Fruit fly (Drosophila melanogaster) whole organism, pupa: ENCODE results near the gene gskt.

Source experiments
- CG10348 ChIP-seq: fragments of 200-800 bp; sonication (Bioruptor generic); IDR thresholded peaks from 2 replicates; pipeline ENCODE4 v1.3.6; 2022; ENCODE audit warnings: missing biosample characterization, missing genetic modification characterization
- CG12605 ChIP-seq: fragments of 200-800 bp; sonication (Bioruptor generic); IDR thresholded peaks from 2 replicates; pipeline ENCODE4 v1.3.6; 2022; ENCODE audit warnings: missing biosample characterization, missing genetic modification characterization
- CG13204 ChIP-seq: fragments of 200-800 bp; sonication (Bioruptor generic); optimal IDR thresholded peaks from 2 replicates; lab custom pipeline; 2018; ENCODE audit warnings: missing biosample characterization, mild to moderate bottlenecking, missing genetic modification characterization, moderate library complexity
- CG14655 ChIP-seq: fragments of 200-800 bp; sonication (Bioruptor generic); optimal IDR thresholded peaks from 3 replicates; lab custom pipeline; 2017; ENCODE audit warnings: mild to moderate bottlenecking, missing biosample characterization, missing genetic modification reagents, missing genetic modification characterization
- CG15710 ChIP-seq: fragments of 200-800 bp; sonication (Bioruptor generic); optimal IDR thresholded peaks from 2 replicates; lab custom pipeline; 2018; ENCODE audit warnings: missing biosample characterization, mild to moderate bottlenecking, missing genetic modification characterization, moderate library complexity
- CG17806 ChIP-seq: fragments of 200-800 bp; sonication (Bioruptor generic); optimal IDR thresholded peaks from 2 replicates; lab custom pipeline; 2018; ENCODE audit warnings: missing biosample characterization, mild to moderate bottlenecking, missing genetic modification characterization, moderate library complexity
- CG32121 ChIP-seq: fragments of 200-800 bp; sonication (Bioruptor generic); IDR thresholded peaks from 2 replicates; pipeline ENCODE4 v1.3.6; 2022; ENCODE audit warnings: missing biosample characterization, missing genetic modification characterization
- CG34367 ChIP-seq: fragments of 200-800 bp; sonication (Bioruptor generic); optimal IDR thresholded peaks from 2 replicates; lab custom pipeline; 2018; ENCODE audit warnings: missing biosample characterization, mild to moderate bottlenecking, missing genetic modification characterization
- CG4496 ChIP-seq: fragments of 200-800 bp; sonication (Bioruptor generic); IDR thresholded peaks from 3 replicates; pipeline ENCODE4 v1.3.6; 2022; ENCODE audit warnings: missing biosample characterization, missing genetic modification characterization
- CG8159 ChIP-seq: fragments of 200-800 bp; sonication (Bioruptor generic); optimal IDR thresholded peaks from 3 replicates; lab custom pipeline; 2018; ENCODE audit warnings: missing biosample characterization, mild to moderate bottlenecking, missing genetic modification characterization, moderate library complexity
- CG8301 ChIP-seq: fragments of 200-800 bp; sonication (Bioruptor generic); optimal IDR thresholded peaks from 2 replicates; lab custom pipeline; 2018; ENCODE audit warnings: missing biosample characterization, mild to moderate bottlenecking, missing genetic modification characterization
- CG9948 ChIP-seq: fragments of 200-800 bp; sonication (Bioruptor generic); optimal IDR thresholded peaks from 2 replicates; lab custom pipeline; 2018; ENCODE audit warnings: missing biosample characterization, mild to moderate bottlenecking, missing genetic modification characterization, moderate library complexity
- D1 ChIP-seq: fragments of 200-800 bp; sonication (Bioruptor generic); optimal IDR thresholded peaks from 2 replicates; lab custom pipeline; 2018; ENCODE audit warnings: missing biosample characterization, mild to moderate bottlenecking, missing genetic modification characterization, moderate library complexity
- EcR ChIP-seq: fragments of 200-800 bp; sonication (Bioruptor generic); optimal IDR thresholded peaks from 3 replicates; lab custom pipeline; 2019; ENCODE audit warnings: missing biosample characterization, missing genetic modification characterization, mild to moderate bottlenecking, moderate library complexity, missing genetic modification reagents
- Ets98B ChIP-seq: fragments of 200-800 bp; sonication (Bioruptor generic); IDR thresholded peaks from 2 replicates; pipeline ENCODE4 v1.3.6; 2022; ENCODE audit warnings: missing biosample characterization, missing genetic modification characterization
- Pif1A ChIP-seq: fragments of 200-800 bp; sonication (Bioruptor generic); optimal IDR thresholded peaks from 3 replicates; lab custom pipeline; 2016; ENCODE audit warnings: missing biosample characterization, missing genetic modification characterization
- Pif1B ChIP-seq: fragments of 200-800 bp; sonication (Bioruptor generic); optimal IDR thresholded peaks from 3 replicates; lab custom pipeline; 2016; ENCODE audit warnings: missing biosample characterization, missing genetic modification characterization
- Snoo ChIP-seq: fragments of 200-800 bp; sonication (Bioruptor generic); optimal IDR thresholded peaks from 3 replicates; lab custom pipeline; 2017; ENCODE audit warnings: missing biosample characterization, mild to moderate bottlenecking, missing genetic modification characterization, inconsistent platforms
- fd96Ca ChIP-seq: fragments of 200-800 bp; sonication (Bioruptor generic); IDR thresholded peaks from 3 replicates; pipeline ENCODE4 v1.3.6; 2022; ENCODE audit warnings: missing biosample characterization, missing genetic modification characterization
- gl ChIP-seq: fragments of 200-800 bp; sonication (Bioruptor generic); optimal IDR thresholded peaks from 2 replicates; lab custom pipeline; 2018; ENCODE audit warnings: missing biosample characterization, mild to moderate bottlenecking, missing genetic modification characterization
- rn ChIP-seq: fragments of 200-800 bp; sonication (Bioruptor generic); IDR thresholded peaks from 2 replicates; pipeline ENCODE4 v1.3.6; 2022; ENCODE audit warnings: missing biosample characterization, missing genetic modification characterization

gskt gene

DNA sequence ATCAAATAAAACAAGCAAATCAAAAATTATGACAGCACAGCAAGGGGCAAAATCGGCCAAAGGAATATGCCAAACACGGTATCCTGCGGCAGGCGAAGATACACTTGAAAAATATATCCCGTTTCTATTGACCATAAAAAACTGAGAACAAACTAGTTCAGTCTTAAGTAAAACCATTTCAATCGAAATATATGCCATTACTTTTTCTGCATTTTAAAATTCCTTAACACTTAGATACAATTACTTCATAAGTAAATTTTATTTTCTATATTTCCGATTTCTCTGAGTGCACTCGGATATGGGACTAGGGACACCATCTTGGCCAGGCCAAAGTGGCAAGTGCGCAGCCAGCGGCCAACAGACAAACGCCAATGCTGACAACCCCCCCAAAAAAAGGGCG is 8.6 kb upstream of the gskt start:
- TF ChIP-seq rn (GFP tag; lab: Robert Waterston, UW) (no peak), CG17806 (tag; lab: Kevin White, UChicago) (no peak), CG14655 (GFP tag; lab: Kevin White, UChicago) (no peak), CG10348 (GFP tag; lab: Robert Waterston, UW) (no peak), CG32121 (GFP tag; lab: Robert Waterston, UW) (no peak), Pif1B (GFP tag; lab: Kevin White, UChicago) (no peak), CG9948 (no peak)

DNA sequence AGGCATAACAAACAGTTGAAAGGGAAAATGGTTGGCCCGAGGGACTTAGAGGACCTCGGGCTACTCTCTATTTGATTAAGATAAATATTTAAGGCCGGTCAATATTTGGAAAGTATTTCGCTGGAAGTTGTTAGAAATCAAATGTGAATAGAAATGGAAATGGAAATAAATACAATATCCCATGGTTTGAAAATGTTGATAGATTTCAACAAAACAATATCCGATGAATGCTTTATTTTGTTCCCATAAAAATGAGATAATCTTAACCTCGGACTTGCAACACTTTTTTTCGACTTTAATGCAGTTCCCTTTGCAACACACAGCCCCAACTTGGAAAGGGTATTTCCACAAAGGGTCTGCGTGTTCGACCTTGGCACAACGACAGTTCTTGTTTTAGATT is 3.2 kb upstream of the gskt start:
- TF ChIP-seq EcR (GFP tag; lab: Kevin White, UChicago): no peak
- no peak for TF ChIP-seq gl
- TF ChIP-seq CG14655 (GFP tag; lab: Kevin White, UChicago): no peak
- no peak for TF ChIP-seq CG13204 (GFP tag; lab: Kevin White, UChicago)
- no peak for TF ChIP-seq CG9948
- no peak for TF ChIP-seq Pif1A (GFP tag; lab: Kevin White, UChicago)
- no peak for TF ChIP-seq CG4496 (GFP tag; lab: Robert Waterston, UW)
- TF ChIP-seq Pif1B (GFP tag; lab: Kevin White, UChicago): no peak
- no peak for TF ChIP-seq CG8301 (tag; lab: Kevin White, UChicago)
- no peak for TF ChIP-seq CG15710

DNA sequence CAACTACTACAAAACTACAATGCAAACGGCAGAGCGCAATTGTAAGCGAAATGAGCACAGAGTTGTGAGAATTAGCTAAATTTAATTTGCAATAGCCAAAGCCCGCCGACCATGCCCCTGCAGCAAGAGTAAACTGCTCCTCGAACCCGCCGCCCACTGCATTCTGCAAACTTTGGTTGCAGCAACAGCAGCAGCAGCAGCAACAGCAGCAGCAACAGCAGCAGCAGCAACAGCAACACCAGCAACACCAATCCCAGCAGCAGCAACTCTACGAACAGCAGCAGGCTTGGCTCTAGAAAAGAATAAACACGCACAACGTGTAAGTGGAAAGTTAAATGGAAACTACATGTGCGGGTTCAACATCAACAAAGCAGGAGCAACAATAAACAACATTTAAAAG is 2.0 kb upstream of the gskt start:
- TF ChIP-seq Ets98B (no peak), Pif1A (GFP tag; lab: Kevin White, UChicago) (no peak), CG13204 (GFP tag; lab: Kevin White, UChicago) (no peak), EcR (GFP tag; lab: Kevin White, UChicago) (no peak), Pif1B (GFP tag; lab: Kevin White, UChicago) (no peak), CG17806 (tag; lab: Kevin White, UChicago) (no peak), fd96Ca (GFP tag; lab: Robert Waterston, UW) (no peak), D1 (tag; lab: Kevin White, UChicago) (no peak), CG15710 (no peak), CG9948 (no peak), CG14655 (GFP tag; lab: Kevin White, UChicago) (no peak), rn (GFP tag; lab: Robert Waterston, UW) (no peak), gl (no peak), CG4496 (GFP tag; lab: Robert Waterston, UW) (no peak), CG8301 (tag; lab: Kevin White, UChicago) (no peak), CG10348 (GFP tag; lab: Robert Waterston, UW) (no peak), CG8159 (no peak), Snoo (no peak), CG34367 (tag; lab: Kevin White, UChicago) (no peak), CG32121 (GFP tag; lab: Robert Waterston, UW) (no peak)

DNA sequence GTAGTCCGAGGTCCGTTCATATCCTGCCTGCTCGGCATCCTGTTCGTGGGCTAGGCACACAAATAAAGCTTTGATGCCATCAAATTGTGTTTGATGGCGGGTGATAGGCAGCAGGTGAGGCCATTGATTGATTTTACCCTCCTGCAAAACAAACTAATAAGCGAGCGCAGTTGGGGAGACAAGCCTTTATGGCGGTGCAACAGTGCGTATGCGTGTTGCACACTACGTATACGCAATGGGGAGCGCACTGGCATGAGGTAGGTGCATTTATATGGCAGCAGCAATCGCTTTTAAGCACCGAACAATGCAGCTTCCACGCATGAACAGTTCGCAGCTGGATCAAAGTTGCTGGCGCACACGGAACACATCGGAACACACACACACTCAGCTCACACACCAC is 8.3 kb downstream of the gskt start:
- TF ChIP-seq CG34367 (tag; lab: Kevin White, UChicago) (no peak), EcR (GFP tag; lab: Kevin White, UChicago) (no peak), fd96Ca (GFP tag; lab: Robert Waterston, UW) (no peak), D1 (tag; lab: Kevin White, UChicago) (no peak), rn (GFP tag; lab: Robert Waterston, UW) (no peak), CG4496 (GFP tag; lab: Robert Waterston, UW) (no peak)

DNA sequence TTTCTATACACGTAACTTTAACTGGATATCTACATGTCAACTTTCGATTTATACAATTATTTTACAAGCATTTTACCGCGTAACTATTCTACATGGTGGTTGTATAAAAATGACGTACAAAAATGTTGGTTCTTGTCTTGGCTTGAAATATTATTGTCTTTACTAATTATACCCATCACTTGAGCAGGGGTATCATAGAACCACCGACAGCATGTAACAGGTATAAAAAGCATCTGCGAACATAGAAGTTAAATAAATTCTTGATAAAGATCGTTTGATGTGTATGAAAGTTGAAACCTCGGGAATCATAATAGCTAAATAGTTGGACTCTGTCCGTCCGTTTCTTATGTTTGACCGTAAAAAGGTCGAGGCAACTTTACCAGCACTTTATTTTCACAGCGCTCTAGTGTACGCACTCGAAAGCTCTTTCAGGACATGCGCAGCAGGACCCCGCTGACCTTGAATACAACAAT is 9.0 kb downstream of the gskt start:
- TF ChIP-seq CG8301 (tag; lab: Kevin White, UChicago) (peak; percentile 56), D1 (tag; lab: Kevin White, UChicago) (peak; percentile 28), fd96Ca (GFP tag; lab: Robert Waterston, UW) (peak; percentile 49; the same call in 1 of the 3 replicates), Snoo (no peak), CG10348 (GFP tag; lab: Robert Waterston, UW) (no peak), CG14655 (GFP tag; lab: Kevin White, UChicago) (peak; percentile 62), CG32121 (GFP tag; lab: Robert Waterston, UW) (peak; percentile 30; the same call in 1 of the 2 replicates), Pif1A (GFP tag; lab: Kevin White, UChicago) (peak; percentile 56), Pif1B (GFP tag; lab: Kevin White, UChicago) (peak; percentile 42), CG17806 (tag; lab: Kevin White, UChicago) (no peak), rn (GFP tag; lab: Robert Waterston, UW) (no peak), gl (no peak), EcR (GFP tag; lab: Kevin White, UChicago) (no peak), CG13204 (GFP tag; lab: Kevin White, UChicago) (no peak), CG15710 (peak; percentile 60), CG9948 (peak; percentile 44), CG12605 (GFP tag; lab: Robert Waterston, UW) (peak; percentile 34; the same call in 1 of the 2 replicates), CG34367 (tag; lab: Kevin White, UChicago) (peak; percentile 64), CG8159 (peak; percentile 42), Ets98B (peak; percentile 66), CG4496 (GFP tag; lab: Robert Waterston, UW) (peak; percentile 78)

DNA sequence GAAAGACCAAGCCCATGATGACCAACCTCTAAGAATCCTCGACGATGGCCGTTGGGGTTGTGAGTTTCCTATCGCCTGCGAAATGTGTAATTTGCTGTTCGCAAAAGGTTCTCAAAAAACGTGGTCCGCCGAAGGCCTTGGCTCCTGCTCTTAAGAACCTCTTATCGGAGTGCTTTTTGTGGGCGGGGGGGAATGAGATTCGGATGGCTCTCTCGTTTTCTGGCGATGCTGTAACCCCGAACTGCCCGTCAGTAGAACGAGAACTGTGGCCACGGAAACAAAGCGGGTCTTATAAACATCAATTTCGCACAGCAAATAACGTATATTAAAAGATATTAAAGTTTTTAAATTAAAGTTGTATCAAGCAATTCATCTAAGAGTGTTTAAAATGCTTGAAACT is 9.6 kb downstream of the gskt start, which contains the start of gene CG1607:
Gene CG1607, plus strand, starts transcription at position 249 of the 400 bp plus-strand sequence.
- TF ChIP-seq CG8301 (tag; lab: Kevin White, UChicago) (no peak), fd96Ca (GFP tag; lab: Robert Waterston, UW) (no peak), CG9948 (no peak), Pif1A (GFP tag; lab: Kevin White, UChicago) (no peak), CG14655 (GFP tag; lab: Kevin White, UChicago) (no peak), CG12605 (GFP tag; lab: Robert Waterston, UW) (no peak), CG17806 (tag; lab: Kevin White, UChicago) (no peak), CG32121 (GFP tag; lab: Robert Waterston, UW) (no peak), rn (GFP tag; lab: Robert Waterston, UW) (no peak), Ets98B (no peak), CG15710 (no peak), CG34367 (tag; lab: Kevin White, UChicago) (no peak), CG10348 (GFP tag; lab: Robert Waterston, UW) (no peak), Snoo (no peak), CG8159 (no peak)
- TF ChIP-seq, all 21 proteins: peak for 0
